Worm (Caenorhabditis elegans) whole organism, L2 larva: Measurements from ENCODE around the gene tmc-2.

ENCODE experiments used
- C34F6.9 ChIP-seq: fragments of 150-350 bp; optimal IDR thresholded peaks from 2 replicates; lab custom pipeline; 2014; ENCODE audit warnings: missing biosample characterization, missing genetic modification characterization
- F13H6.1 ChIP-seq: sonication (generic microtip); optimal IDR thresholded peaks from 2 replicates; lab custom pipeline; 2016; ENCODE audit warnings: missing genetic modification characterization, missing compliant biosample characterization
- R02D3.7 ChIP-seq: fragments of 150-350 bp; optimal IDR thresholded peaks from 2 replicates; lab custom pipeline; 2014; ENCODE audit warnings: missing biosample characterization, missing genetic modification characterization
- Y55F3AM.14 ChIP-seq: fragments of 200-800 bp; sonication (Bioruptor generic); optimal IDR thresholded peaks from 2 replicates; lab custom pipeline; 2018; ENCODE audit warnings: mild to moderate bottlenecking, missing genetic modification characterization, missing compliant biosample characterization
- ZK546.5 ChIP-seq: sonication (generic microtip); optimal IDR thresholded peaks from 2 replicates; lab custom pipeline; 2017; ENCODE audit warnings: missing biosample characterization, missing genetic modification characterization
- alr-1 ChIP-seq: fragments of 150-350 bp; optimal IDR thresholded peaks from 2 replicates; lab custom pipeline; 2014; ENCODE audit warnings: missing biosample characterization, missing genetic modification characterization
- aly-2 ChIP-seq: fragments of 150-350 bp; optimal IDR thresholded peaks from 2 replicates; lab custom pipeline; 2014; ENCODE audit warnings: missing biosample characterization, missing genetic modification characterization
- ama-1 ChIP-seq: fragments of 150-350 bp; optimal IDR thresholded peaks from 2 replicates; lab custom pipeline; 2018; ENCODE audit warnings: inconsistent platforms
- blmp-1 ChIP-seq: sonication (generic microtip); optimal IDR thresholded peaks from 2 replicates; lab custom pipeline; 2017; ENCODE audit warnings: missing genetic modification characterization, mild to moderate bottlenecking, missing compliant biosample characterization, antibody characterized with exemption, moderate library complexity; ENCODE audit not compliant: insufficient read depth
- ceh-16 ChIP-seq: fragments of 150-350 bp; optimal IDR thresholded peaks from 2 replicates; lab custom pipeline; 2014; ENCODE audit warnings: missing biosample characterization, missing genetic modification characterization
- ceh-82 ChIP-seq: fragments of 150-350 bp; optimal IDR thresholded peaks from 2 replicates; lab custom pipeline; 2014; ENCODE audit warnings: missing biosample characterization, missing genetic modification characterization
- crh-2 ChIP-seq: sonication (generic microtip); optimal IDR thresholded peaks from 2 replicates; lab custom pipeline; 2017; ENCODE audit warnings: missing biosample characterization, missing genetic modification characterization
- dmd-4 ChIP-seq: sonication (generic microtip); optimal IDR thresholded peaks from 2 replicates; lab custom pipeline; 2017; ENCODE audit warnings: missing biosample characterization, missing genetic modification characterization
- egl-27 ChIP-seq: sonication (generic microtip); optimal IDR thresholded peaks from 3 replicates; lab custom pipeline; 2017; ENCODE audit warnings: missing biosample characterization, missing genetic modification reagents, missing genetic modification characterization
- elt-1 ChIP-seq: fragments of 150-350 bp; optimal IDR thresholded peaks from 2 replicates; lab custom pipeline; 2014; ENCODE audit warnings: missing biosample characterization, missing genetic modification characterization
- fos-1 ChIP-seq: fragments of 150-350 bp; optimal IDR thresholded peaks from 2 replicates; lab custom pipeline; 2014; ENCODE audit warnings: missing biosample characterization, missing genetic modification characterization
- gmeb-1 ChIP-seq: fragments of 150-350 bp; optimal IDR thresholded peaks from 2 replicates; lab custom pipeline; 2014; ENCODE audit warnings: missing biosample characterization, missing genetic modification characterization
- lin-11 ChIP-seq: fragments of 150-350 bp; sonication (generic microtip); optimal IDR thresholded peaks from 2 replicates; lab custom pipeline; 2014; ENCODE audit warnings: missing biosample characterization, missing genetic modification characterization, inconsistent platforms, mixed read lengths
- lin-13 ChIP-seq: fragments of 150-350 bp; optimal IDR thresholded peaks from 2 replicates; lab custom pipeline; 2014; ENCODE audit warnings: missing biosample characterization, missing genetic modification reagents, missing genetic modification characterization
- lin-39 ChIP-seq: fragments of 150-350 bp; optimal IDR thresholded peaks from 2 replicates; lab custom pipeline; 2014; ENCODE audit warnings: missing biosample characterization, missing genetic modification reagents, missing genetic modification characterization
- mab-5 ChIP-seq: fragments of 150-350 bp; optimal IDR thresholded peaks from 2 replicates; lab custom pipeline; 2014; ENCODE audit warnings: missing biosample characterization, missing genetic modification characterization
- mbf-1 ChIP-seq: sonication (generic microtip); optimal IDR thresholded peaks from 2 replicates; lab custom pipeline; 2017; ENCODE audit warnings: missing biosample characterization, missing genetic modification characterization
- mdl-1 ChIP-seq, 2 experiments: fragments of 150-350 bp in 1 of 2; sonication (generic microtip) in 1 of 2; optimal IDR thresholded peaks; 2 replicates each; lab custom pipeline; 2017; ENCODE audit warnings: missing biosample characterization in 2 of 2, missing genetic modification characterization in 2 of 2
- nhr-10 ChIP-seq: sonication (generic microtip); optimal IDR thresholded peaks from 2 replicates; lab custom pipeline; 2017; ENCODE audit warnings: missing biosample characterization, missing genetic modification characterization
- nhr-11 ChIP-seq: fragments of 150-350 bp; optimal IDR thresholded peaks from 2 replicates; lab custom pipeline; 2014; ENCODE audit warnings: missing biosample characterization, missing genetic modification characterization
- nhr-12 ChIP-seq: fragments of 150-350 bp; optimal IDR thresholded peaks from 2 replicates; lab custom pipeline; 2014; ENCODE audit warnings: missing biosample characterization, missing genetic modification characterization
- nhr-129 ChIP-seq: fragments of 150-350 bp; optimal IDR thresholded peaks from 2 replicates; lab custom pipeline; 2014; ENCODE audit warnings: missing biosample characterization, missing genetic modification characterization
- nhr-21 ChIP-seq: fragments of 150-350 bp; optimal IDR thresholded peaks from 2 replicates; lab custom pipeline; 2014; ENCODE audit warnings: missing biosample characterization, missing genetic modification characterization
- nhr-23 ChIP-seq: fragments of 150-350 bp; optimal IDR thresholded peaks from 2 replicates; lab custom pipeline; 2014; ENCODE audit warnings: missing biosample characterization, missing genetic modification reagents, missing genetic modification characterization
- nhr-237 ChIP-seq: fragments of 150-350 bp; optimal IDR thresholded peaks from 2 replicates; lab custom pipeline; 2014; ENCODE audit warnings: missing biosample characterization, missing genetic modification characterization
- nhr-25 ChIP-seq: fragments of 150-350 bp; sonication (generic microtip); optimal IDR thresholded peaks from 3 replicates; lab custom pipeline; 2014; ENCODE audit warnings: missing biosample characterization, missing genetic modification characterization
- nhr-6 ChIP-seq: fragments of 150-350 bp; optimal IDR thresholded peaks from 2 replicates; lab custom pipeline; 2014; ENCODE audit warnings: missing biosample characterization, missing genetic modification characterization
- nhr-77 ChIP-seq: fragments of 150-350 bp; optimal IDR thresholded peaks from 2 replicates; lab custom pipeline; 2014; ENCODE audit warnings: missing biosample characterization, missing genetic modification characterization
- peb-1 ChIP-seq: fragments of 150-350 bp; optimal IDR thresholded peaks from 2 replicates; lab custom pipeline; 2014; ENCODE audit warnings: missing biosample characterization, missing genetic modification characterization
- sem-4 ChIP-seq: fragments of 150-350 bp; optimal IDR thresholded peaks from 2 replicates; lab custom pipeline; 2014; ENCODE audit warnings: missing biosample characterization, missing genetic modification reagents, missing genetic modification characterization
- skn-1 ChIP-seq: sonication (generic microtip); optimal IDR thresholded peaks from 2 replicates; lab custom pipeline; 2017; ENCODE audit warnings: missing biosample characterization, missing genetic modification characterization
- sma-3 ChIP-seq: sonication (generic microtip); optimal IDR thresholded peaks from 2 replicates; lab custom pipeline; 2016; ENCODE audit warnings: missing genetic modification reagents, missing genetic modification characterization, missing compliant biosample characterization
- sma-9 ChIP-seq, 2 experiments: fragments of 150-350 bp in 1 of 2; sonication (generic microtip) in 1 of 2; optimal IDR thresholded peaks; 2 replicates each; lab custom pipeline; 2014 to 2016; ENCODE audit warnings: missing genetic modification characterization in 2 of 2, mild to moderate bottlenecking in 1 of 2, missing biosample characterization in 1 of 2, missing compliant biosample characterization in 1 of 2, missing genetic modification reagents in 1 of 2, moderate library complexity in 1 of 2
- snpc-4 ChIP-seq: fragments of 150-350 bp; optimal IDR thresholded peaks from 2 replicates; lab custom pipeline; 2014; ENCODE audit warnings: missing biosample characterization, missing genetic modification characterization
- unc-39 ChIP-seq: fragments of 150-350 bp; optimal IDR thresholded peaks from 2 replicates; lab custom pipeline; 2014; ENCODE audit warnings: missing biosample characterization, missing genetic modification characterization
- unc-55 ChIP-seq: fragments of 150-350 bp; sonication (generic microtip); optimal IDR thresholded peaks from 3 replicates; lab custom pipeline; 2014; ENCODE audit warnings: missing biosample characterization, missing genetic modification reagents, missing genetic modification characterization
- zag-1 ChIP-seq: fragments of 150-350 bp; optimal IDR thresholded peaks from 2 replicates; lab custom pipeline; 2014; ENCODE audit warnings: missing biosample characterization, missing genetic modification characterization
- ztf-1 ChIP-seq: fragments of 200-800 bp; sonication (Bioruptor generic); conservative IDR thresholded peaks from 2 replicates; pipeline ENCODE4 v1.3.6; 2022; ENCODE audit warnings: missing genetic modification characterization, missing compliant biosample characterization

The tmc-2 gene

ce11 chrX:9278653-9279052 lies 24.9 kb upstream of the tmc-2 start, which contains the start of gene B0416.4:
TSS of gene B0416.4 (plus strand) at chrX:9278953.
- TF ChIP-seq ceh-82, result no peak
- no peak for TF ChIP-seq R02D3.7 (tag; lab: Kevin White, UChicago)
- no peak for TF ChIP-seq nhr-21 (tag; lab: Kevin White, UChicago)
- no peak for TF ChIP-seq mbf-1

ce11 chrX:9283026-9283425 lies 20.5 kb upstream of the tmc-2 start, which contains the start of gene B0416.11:
TSS of gene B0416.11 (minus strand) at chrX:9283126.
- no peak for TF ChIP-seq skn-1 (tag; lab: Kevin White, UChicago)
- no peak for TF ChIP-seq mdl-1 (tag; optimal IDR thresholded peaks at IDR 0.05; lab: Kevin White, UChicago)
- TF ChIP-seq sma-3 (GFP tag; lab: Kevin White, UChicago), result no peak
- TF ChIP-seq lin-13 (GFP tag; lab: Kevin White, UChicago), result no peak
- no peak for TF ChIP-seq ztf-1
- TF ChIP-seq lin-11 (tag; lab: Kevin White, UChicago), result no peak
- no peak for TF ChIP-seq blmp-1 (tag; lab: Kevin White, UChicago)

- TF ChIP-seq Y55F3AM.14 (no peak), lin-13 (GFP tag; lab: Kevin White, UChicago) (no peak), C34F6.9 (tag; lab: Kevin White, UChicago) (no peak), dmd-4 (tag; lab: Kevin White, UChicago) (no peak), mbf-1 (no peak), sma-3 (GFP tag; lab: Kevin White, UChicago) (no peak), sma-9 (GFP tag; optimal IDR thresholded peaks at IDR 0.05; lab: Kevin White, UChicago) (no peak), sma-9 (tag; optimal IDR thresholded peaks at IDR 0.05; lab: Kevin White, UChicago) (no peak), skn-1 (tag; lab: Kevin White, UChicago) (no peak), nhr-129 (no peak), crh-2 (tag; lab: Kevin White, UChicago) (no peak), gmeb-1 (no peak), unc-55 (GFP tag; lab: Kevin White, UChicago) (no peak), R02D3.7 (tag; lab: Kevin White, UChicago) (no peak)
Measured at ce11 chrX:9291345-9291744, 12.2 kb upstream of the tmc-2 start, which contains the start of gene B0416.3. TSS of gene B0416.3 (plus strand) at chrX:9291645.

- TF ChIP-seq mab-5 (tag; lab: Kevin White, UChicago) (no peak), nhr-25 (no peak), sma-9 (GFP tag; optimal IDR thresholded peaks at IDR 0.05; lab: Kevin White, UChicago) (peak; percentile 20), sma-9 (tag; optimal IDR thresholded peaks at IDR 0.05; lab: Kevin White, UChicago) (no peak), fos-1 (tag; lab: Kevin White, UChicago) (peak; percentile 89), snpc-4 (tag; lab: Kevin White, UChicago) (no peak)
Measured at ce11 chrX:9295471-9295870, 8.1 kb upstream of the tmc-2 start.

ce11 chrX:9296591-9296990 lies 6.9 kb upstream of the tmc-2 start, which contains the start of gene gly-13:
TSS of gene gly-13 (minus strand) at chrX:9296622.
- TF ChIP-seq mab-5 (tag; lab: Kevin White, UChicago) (no peak), C34F6.9 (tag; lab: Kevin White, UChicago) (no peak), nhr-12 (no peak), ZK546.5 (no peak), nhr-25 (peak; percentile 35), nhr-237 (tag; lab: Kevin White, UChicago) (no peak), zag-1 (tag; lab: Kevin White, UChicago) (no peak), unc-39 (tag; lab: Kevin White, UChicago) (no peak), alr-1 (no peak), elt-1 (no peak), nhr-129 (peak; percentile 51), ztf-1 (no peak), ceh-16 (no peak), dmd-4 (tag; lab: Kevin White, UChicago) (no peak), lin-39 (tag; lab: Kevin White, UChicago) (no peak), mbf-1 (no peak), nhr-23 (tag; lab: Kevin White, UChicago) (no peak), nhr-77 (no peak), Y55F3AM.14 (no peak), aly-2 (no peak), nhr-6 (tag; lab: Kevin White, UChicago) (no peak), ceh-82 (no peak), sma-9 (GFP tag; optimal IDR thresholded peaks at IDR 0.05; lab: Kevin White, UChicago) (no peak), sma-9 (tag; optimal IDR thresholded peaks at IDR 0.05; lab: Kevin White, UChicago) (no peak), sem-4 (peak; percentile 45), mdl-1 (tag; optimal IDR thresholded peaks at IDR 0.05; lab: Kevin White, UChicago) (no peak), F13H6.1 (tag; lab: Kevin White, UChicago) (peak; percentile 38), nhr-11 (tag; lab: Kevin White, UChicago) (no peak), sma-3 (GFP tag; lab: Kevin White, UChicago) (no peak), egl-27 (tag; lab: Kevin White, UChicago) (no peak), blmp-1 (tag; lab: Kevin White, UChicago) (no peak), unc-55 (GFP tag; lab: Kevin White, UChicago) (no peak), ama-1 (no peak), nhr-10 (tag; lab: Kevin White, UChicago) (no peak), nhr-21 (tag; lab: Kevin White, UChicago) (no peak), peb-1 (tag; lab: Kevin White, UChicago) (no peak), crh-2 (tag; lab: Kevin White, UChicago) (peak; percentile 32)
